ENCODE assay signal across 8 worm cellular contexts in the genomic region with DNA sequence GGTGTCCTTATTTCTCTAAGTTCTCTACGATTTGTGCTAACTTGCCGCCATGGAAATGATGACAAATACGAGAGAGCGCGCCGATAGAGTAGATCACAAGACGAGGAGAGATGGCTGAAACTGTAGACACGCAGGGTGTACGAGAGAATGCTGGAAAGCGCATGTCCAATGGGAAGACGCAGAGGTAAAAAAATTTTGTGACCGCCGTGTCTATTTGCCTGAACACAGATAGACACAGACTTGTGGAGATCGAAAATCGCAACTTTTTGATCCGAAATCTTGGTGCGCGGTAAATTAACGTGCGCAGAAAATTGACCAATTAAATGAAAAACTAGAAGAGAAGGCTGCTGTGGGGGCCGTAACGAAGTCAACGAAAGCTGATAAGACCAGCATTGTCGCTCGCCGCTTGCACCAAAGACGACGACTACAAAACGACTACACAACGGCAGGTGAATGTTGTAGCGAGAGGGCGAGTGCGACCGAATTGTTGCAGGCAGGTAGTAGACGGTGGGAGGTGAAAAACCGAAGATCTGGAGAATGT.
A peak's percentile ranks its signal among the peaks of the same experiment; 100 is the strongest.
TF ChIP-seq lines count a peak whose summit lies in the region.

No protein-coding gene starts in this region.

TF ChIP-seq in whole organism, L1 larva, 84 proteins besides CTCF, POLR2A, EP300 and RAD21 (continues in another document):
- peak; percentile 31 for TF ChIP-seq ztf-4 (tag; optimal IDR thresholded peaks at IDR 0.05; lab: Kevin White, UChicago)
- TF ChIP-seq nhr-237 (tag; optimal IDR thresholded peaks at IDR 0.05; lab: Kevin White, UChicago), result peak; percentile 45
- peak; percentile 69 to 79 for TF ChIP-seq lin-35 (GFP tag; optimal IDR thresholded peaks at IDR 0.05; lab: Kevin White, UChicago)
- peak; percentile 73 to 81 for TF ChIP-seq lsy-2 (tag; optimal IDR thresholded peaks at IDR 0.05; lab: Kevin White, UChicago)
- TF ChIP-seq unc-98 (GFP tag; IDR thresholded peaks at IDR 0.05; lab: Robert Waterston, UW), result peak; percentile 36; the same call in 1 of the 2 replicates
- peak; percentile 75 for TF ChIP-seq irx-1 (tag; optimal IDR thresholded peaks at IDR 0.05; lab: Kevin White, UChicago)
- TF ChIP-seq lin-39 (tag; optimal IDR thresholded peaks at IDR 0.05; lab: Kevin White, UChicago), result no peak
- no peak for TF ChIP-seq C34B4.2 (tag; optimal IDR thresholded peaks at IDR 0.05; lab: Kevin White, UChicago)
- TF ChIP-seq alr-1 (tag; optimal IDR thresholded peaks at IDR 0.05; lab: Kevin White, UChicago; ENCODE audit: borderline replicate concordance), result no peak

TF ChIP-seq in whole organism, L2 larva, 48 proteins besides CTCF, POLR2A, EP300 and RAD21 (continues in another document):
- TF ChIP-seq ZK546.5 (tag; optimal IDR thresholded peaks at IDR 0.05; lab: Kevin White, UChicago), result no peak
- TF ChIP-seq dmd-4 (tag; optimal IDR thresholded peaks at IDR 0.05; lab: Kevin White, UChicago), result no peak
- TF ChIP-seq peb-1 (tag; optimal IDR thresholded peaks at IDR 0.05; lab: Kevin White, UChicago), result no peak
- peak; percentile 83 for TF ChIP-seq nhr-6 (tag; optimal IDR thresholded peaks at IDR 0.05; lab: Kevin White, UChicago)
- TF ChIP-seq mbf-1 (tag; optimal IDR thresholded peaks at IDR 0.05; lab: Kevin White, UChicago), result no peak
- TF ChIP-seq snpc-4 (tag; optimal IDR thresholded peaks at IDR 0.05; lab: Kevin White, UChicago), result no peak
- peak; percentile 17 for TF ChIP-seq ztf-4 (tag; optimal IDR thresholded peaks at IDR 0.05; lab: Kevin White, UChicago)
- TF ChIP-seq sma-3 (GFP tag; optimal IDR thresholded peaks at IDR 0.05; lab: Kevin White, UChicago), result peak; percentile 90
- peak; percentile 33 for TF ChIP-seq lin-11 (tag; optimal IDR thresholded peaks at IDR 0.05; lab: Kevin White, UChicago)
- TF ChIP-seq unc-62 (GFP tag; optimal IDR thresholded peaks at IDR 0.05; lab: Kevin White, UChicago), result no peak
- TF ChIP-seq F13H6.1 (tag; optimal IDR thresholded peaks at IDR 0.05; lab: Kevin White, UChicago), result peak; percentile 93

TF ChIP-seq in whole organism, L3 larva, 47 proteins besides CTCF, POLR2A, EP300 and RAD21 (continues in another document):
- TF ChIP-seq eor-1 (tag; optimal IDR thresholded peaks at IDR 0.05; lab: Kevin White, UChicago) (no peak), pqm-1 (tag; optimal IDR thresholded peaks at IDR 0.05; lab: Kevin White, UChicago) (peak; percentile 23), snpc-4 (tag; optimal IDR thresholded peaks at IDR 0.05; lab: Kevin White, UChicago) (peak; percentile 37), lin-15B (tag; optimal IDR thresholded peaks at IDR 0.05; lab: Kevin White, UChicago) (peak; percentile 62), jun-1 (tag; optimal IDR thresholded peaks at IDR 0.05; lab: Kevin White, UChicago) (peak; percentile 70), hmg-11 (tag; optimal IDR thresholded peaks at IDR 0.05; lab: Kevin White, UChicago) (peak; percentile 31), nhr-76 (tag; optimal IDR thresholded peaks at IDR 0.05; lab: Kevin White, UChicago) (no peak), ama-1 (optimal IDR thresholded peaks at IDR 0.05; lab: Kevin White, UChicago) (no peak), ztf-4 (tag; optimal IDR thresholded peaks at IDR 0.05; lab: Kevin White, UChicago) (peak; percentile 36), R02D3.7 (tag; optimal IDR thresholded peaks at IDR 0.05; lab: Kevin White, UChicago) (peak; percentile 46), lsy-12 (tag; optimal IDR thresholded peaks at IDR 0.05; lab: Kevin White, UChicago) (peak; percentile 49)

TF ChIP-seq in whole organism, L4 larva, 104 proteins besides CTCF, POLR2A, EP300 and RAD21 (continues in another document):
- TF ChIP-seq nhr-11 (tag; optimal IDR thresholded peaks at IDR 0.05; lab: Kevin White, UChicago) (peak; percentile 84), nhr-6 (tag; optimal IDR thresholded peaks at IDR 0.05; lab: Kevin White, UChicago) (no peak), mxl-3 (GFP tag; optimal IDR thresholded peaks at IDR 0.05; lab: Kevin White, UChicago) (peak; percentile 81), nhr-41 (GFP tag; IDR thresholded peaks at IDR 0.05; lab: Robert Waterston, UW) (no peak), madf-5 (GFP tag; IDR thresholded peaks at IDR 0.05; lab: Robert Waterston, UW) (no peak), daf-16 (GFP tag; optimal IDR thresholded peaks at IDR 0.05; lab: Kevin White, UChicago) (no peak), daf-16 (tag; optimal IDR thresholded peaks at IDR 0.05; lab: Kevin White, UChicago) (peak; percentile 5), saeg-2 (GFP tag; IDR thresholded peaks at IDR 0.05; lab: Robert Waterston, UW) (no peak), ceh-32 (tag; optimal IDR thresholded peaks at IDR 0.05; lab: Kevin White, UChicago; ENCODE audit: poor library complexity) (no peak), ZK337.2 (GFP tag; IDR thresholded peaks at IDR 0.05; lab: Robert Waterston, UW) (no peak), nhr-28 (tag; optimal IDR thresholded peaks at IDR 0.05; lab: Kevin White, UChicago) (peak; percentile 88), ama-1 (optimal IDR thresholded peaks at IDR 0.05; lab: Kevin White, UChicago) (no peak)

TF ChIP-seq in whole organism, late embryonic, 69 proteins besides CTCF, POLR2A, EP300 and RAD21 (continues in another document):
- TF ChIP-seq mec-3 (tag; optimal IDR thresholded peaks at IDR 0.05; lab: Kevin White, UChicago; ENCODE audit: borderline replicate concordance), result no peak
- TF ChIP-seq ceh-18 (tag; optimal IDR thresholded peaks at IDR 0.05; lab: Kevin White, UChicago), result peak; percentile 71
- no peak for TF ChIP-seq pat-9 (tag; optimal IDR thresholded peaks at IDR 0.05; lab: Kevin White, UChicago)
- no peak for TF ChIP-seq hlh-6 (tag; optimal IDR thresholded peaks at IDR 0.05; lab: Kevin White, UChicago)
- TF ChIP-seq dmd-4 (tag; optimal IDR thresholded peaks at IDR 0.05; lab: Kevin White, UChicago; ENCODE audit: borderline replicate concordance), result no peak
- no peak for TF ChIP-seq syd-9 (tag; optimal IDR thresholded peaks at IDR 0.05; lab: Kevin White, UChicago)
- TF ChIP-seq tbx-7 (tag; optimal IDR thresholded peaks at IDR 0.05; lab: Kevin White, UChicago), result no peak
- no peak for TF ChIP-seq unc-3 (GFP tag; conservative IDR thresholded peaks at IDR 0.05; lab: Robert Waterston, UW)
- TF ChIP-seq unc-3 (tag; optimal IDR thresholded peaks at IDR 0.05; lab: Kevin White, UChicago), result no peak
- no peak for TF ChIP-seq C08G9.2 (tag; optimal IDR thresholded peaks at IDR 0.05; lab: Kevin White, UChicago)
- no peak for TF ChIP-seq ceh-45 (GFP tag; IDR thresholded peaks at IDR 0.05; lab: Robert Waterston, UW)
- TF ChIP-seq ref-2 (tag; optimal IDR thresholded peaks at IDR 0.05; lab: Kevin White, UChicago), result peak; percentile 46

TF ChIP-seq in whole organism, midembryonic, 9 proteins besides CTCF, POLR2A, EP300 and RAD21:
- TF ChIP-seq med-1 (GFP tag; optimal IDR thresholded peaks at IDR 0.05; lab: Kevin White, UChicago; ENCODE audit: insufficient read depth) (no peak), flt-1 (GFP tag; IDR thresholded peaks at IDR 0.05; lab: Robert Waterston, UW) (no peak), ztf-29 (GFP tag; IDR thresholded peaks at IDR 0.05; lab: Robert Waterston, UW) (no peak), ref-1 (GFP tag; conservative IDR thresholded peaks at IDR 0.05; lab: Robert Waterston, UW) (no peak), T22C8.4 (GFP tag; IDR thresholded peaks at IDR 0.05; lab: Robert Waterston, UW) (no peak), cog-1 (tag; optimal IDR thresholded peaks at IDR 0.05; lab: Kevin White, UChicago) (peak; percentile 26), tab-1 (GFP tag; IDR thresholded peaks at IDR 0.05; lab: Robert Waterston, UW) (no peak), ztf-23 (GFP tag; IDR thresholded peaks at IDR 0.05; lab: Robert Waterston, UW) (no peak)

TF ChIP-seq in whole organism, mixed stage, embryonic, 35 proteins besides CTCF, POLR2A, EP300 and RAD21 (continues in another document):
- TF ChIP-seq pha-4 (tag; optimal IDR thresholded peaks at IDR 0.05; lab: Kevin White, UChicago) (peak; percentile 50), elt-3 (tag; optimal IDR thresholded peaks at IDR 0.05; lab: Kevin White, UChicago) (no peak), ceh-43 (GFP tag; optimal IDR thresholded peaks at IDR 0.05; lab: Kevin White, UChicago) (no peak), drap-1 (GFP tag; optimal IDR thresholded peaks at IDR 0.05; lab: Kevin White, UChicago) (no peak), hlh-1 (tag; optimal IDR thresholded peaks at IDR 0.05; lab: Kevin White, UChicago) (no peak), nhr-2 (tag; optimal IDR thresholded peaks at IDR 0.05; lab: Kevin White, UChicago) (no peak), lsy-2 (tag; optimal IDR thresholded peaks at IDR 0.05; lab: Kevin White, UChicago) (no peak), sem-2 (GFP tag; optimal IDR thresholded peaks at IDR 0.05; lab: Kevin White, UChicago) (no peak), ceh-83 (GFP tag; optimal IDR thresholded peaks at IDR 0.05; lab: Kevin White, UChicago) (no peak), mls-2 (tag; optimal IDR thresholded peaks at IDR 0.05; lab: Kevin White, UChicago) (no peak), snpc-4 (tag; optimal IDR thresholded peaks at IDR 0.05; lab: Kevin White, UChicago) (no peak), ceh-39 (tag; optimal IDR thresholded peaks at IDR 0.05; lab: Kevin White, UChicago) (no peak), unc-120 (tag; optimal IDR thresholded peaks at IDR 0.05; lab: Kevin White, UChicago; ENCODE audit: poor library complexity, severe bottlenecking) (peak; percentile 41), elt-1 (tag; optimal IDR thresholded peaks at IDR 0.05; lab: Kevin White, UChicago; ENCODE audit: borderline replicate concordance, insufficient read depth) (peak; percentile 27)

TF ChIP-seq in whole organism, young adult, 124 proteins besides CTCF, POLR2A, EP300 and RAD21 (continues in another document):
- TF ChIP-seq repo-1 (tag; optimal IDR thresholded peaks at IDR 0.05; lab: Kevin White, UChicago) (no peak), sea-2 (GFP tag; IDR thresholded peaks at IDR 0.05; lab: Robert Waterston, UW) (no peak), ccch-3 (GFP tag; optimal IDR thresholded peaks at IDR 0.05; lab: Kevin White, UChicago) (no peak), him-1 (tag; optimal IDR thresholded peaks at IDR 0.05; lab: Kevin White, UChicago) (no peak), madf-6 (GFP tag; IDR thresholded peaks at IDR 0.05; lab: Robert Waterston, UW) (peak; percentile 86), gei-17 (GFP tag; optimal IDR thresholded peaks at IDR 0.05; lab: Kevin White, UChicago) (no peak), Y95B8A.8 (GFP tag; IDR thresholded peaks at IDR 0.05; lab: Robert Waterston, UW) (no peak), egl-44 (GFP tag; IDR thresholded peaks at IDR 0.05; lab: Robert Waterston, UW) (no peak), nhr-90 (tag; optimal IDR thresholded peaks at IDR 0.05; lab: Kevin White, UChicago) (peak; percentile 41), lin-26 (GFP tag; IDR thresholded peaks at IDR 0.05; lab: Robert Waterston, UW) (peak; percentile 44; the same call in 1 of the 2 replicates), let-526 (GFP tag; IDR thresholded peaks at IDR 0.05; lab: Robert Waterston, UW) (no peak), die-1 (tag; optimal IDR thresholded peaks at IDR 0.05; lab: Kevin White, UChicago) (peak; percentile 59), lin-40 (tag; optimal IDR thresholded peaks at IDR 0.05; lab: Kevin White, UChicago) (peak; percentile 77), K11D2.4 (GFP tag; IDR thresholded peaks at IDR 0.05; lab: Robert Waterston, UW) (no peak), athp-1 (tag; optimal IDR thresholded peaks at IDR 0.05; lab: Kevin White, UChicago) (no peak), hrde-1 (tag; optimal IDR thresholded peaks at IDR 0.05; lab: Kevin White, UChicago; ENCODE audit: borderline replicate concordance) (no peak), F37B4.10 (GFP tag; IDR thresholded peaks at IDR 0.05; lab: Robert Waterston, UW) (no peak)
